Fruit fly (Drosophila melanogaster): ENCODE data around the gene HDAC6.

The HDAC6 gene

DNA sequence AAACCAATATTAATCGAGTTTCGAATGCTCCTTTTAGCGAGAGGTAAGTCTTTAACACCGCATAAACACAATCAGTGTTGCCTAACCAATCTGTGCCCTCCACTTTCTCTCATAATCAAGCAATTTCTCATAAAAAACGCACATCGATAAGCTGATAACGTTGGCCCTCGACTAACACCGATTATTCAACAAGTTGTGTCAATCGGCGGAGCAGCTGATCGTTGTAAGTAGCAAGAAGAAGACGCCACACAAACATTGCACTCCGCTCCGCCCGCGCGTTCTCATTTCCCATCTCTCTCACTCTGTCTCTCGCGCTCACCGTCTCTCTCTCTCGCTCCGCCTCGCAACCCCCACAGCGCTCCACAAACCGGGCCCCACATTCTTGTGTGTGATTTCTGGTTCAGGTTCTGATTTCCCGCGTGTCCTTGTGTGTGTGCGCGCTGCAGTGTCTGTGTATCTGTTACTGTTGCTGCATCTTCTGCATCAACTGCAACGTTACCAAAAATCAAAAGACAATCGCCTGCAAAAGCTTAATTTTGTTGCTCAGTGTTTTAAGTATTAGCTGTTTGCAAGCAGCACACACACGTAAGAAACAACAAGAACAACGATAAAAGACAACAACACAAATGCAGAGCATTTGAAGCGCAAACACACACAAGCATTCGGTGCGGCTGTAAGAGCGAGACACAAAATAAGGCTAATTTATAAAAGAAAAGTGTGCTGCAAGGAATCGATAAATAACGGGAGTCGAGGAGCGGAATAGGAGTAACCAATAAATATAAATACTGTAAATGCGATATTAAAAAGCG, at the start of gene HDAC6, which contains the start of gene CG9114:
TSS of gene HDAC6 (plus strand) at position 245 of the 809 bp plus-strand sequence.
TSS of gene CG9114 (minus strand) at position 89 of the 809 bp plus-strand sequence.
- TF ChIP-seq CG17806 (tag; optimal IDR thresholded peaks at IDR 0.05) (no peak), CG13204 (GFP tag; optimal IDR thresholded peaks at IDR 0.05) (peak; percentile 32), D1 (tag; optimal IDR thresholded peaks at IDR 0.05) (no peak), Ets98B (GFP tag; IDR thresholded peaks at IDR 0.05) (peak; percentile 32; the same call in 1 of the 2 replicates), EcR (GFP tag; optimal IDR thresholded peaks at IDR 0.05) (peak; percentile 21), rn (GFP tag; IDR thresholded peaks at IDR 0.05) (no peak), CG12605 (GFP tag; IDR thresholded peaks at IDR 0.05) (peak; percentile 55), CG4496 (GFP tag; IDR thresholded peaks at IDR 0.05) (peak; percentile 53; the same call in 2 of the 3 replicates), CG14655 (GFP tag; optimal IDR thresholded peaks at IDR 0.05) (no peak), Snoo (tag; optimal IDR thresholded peaks at IDR 0.05) (no peak), CG32121 (GFP tag; IDR thresholded peaks at IDR 0.05) (peak; percentile 55), CG8159 (tag; optimal IDR thresholded peaks at IDR 0.05) (no peak), Pif1B (GFP tag; optimal IDR thresholded peaks at IDR 0.05) (no peak), CG9948 (tag; optimal IDR thresholded peaks at IDR 0.05) (no peak), fd96Ca (GFP tag; IDR thresholded peaks at IDR 0.05) (peak; percentile 48; the same call in 2 of the 3 replicates), CG8301 (tag; optimal IDR thresholded peaks at IDR 0.05) (no peak), CG15710 (tag; optimal IDR thresholded peaks at IDR 0.05) (peak; percentile 2)

DNA sequence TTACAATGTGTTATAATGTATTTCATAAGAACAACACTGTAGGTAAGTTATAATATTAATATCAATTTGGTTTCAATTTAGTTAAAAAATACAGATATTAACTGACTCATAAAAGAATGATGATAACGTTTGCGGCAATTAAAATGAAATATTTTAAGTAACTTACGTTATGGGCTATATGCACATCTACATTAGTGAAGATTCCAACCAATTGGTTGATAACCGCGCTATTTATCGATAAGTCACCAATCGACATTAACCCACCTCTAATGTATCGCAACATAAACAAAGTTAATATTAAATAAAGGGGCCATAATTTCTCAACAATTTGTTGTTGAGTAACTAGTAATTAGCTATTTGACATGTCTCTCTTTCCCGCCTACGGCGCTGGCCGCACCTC, 40.3 kb upstream of the HDAC6 start, which contains the start of gene CG5877:
TSS of gene CG5877 (plus strand) at position 238 of the 400 bp plus-strand sequence.
- TF ChIP-seq CG34367 (tag; optimal IDR thresholded peaks at IDR 0.05) (no peak), CG15710 (tag; optimal IDR thresholded peaks at IDR 0.05) (no peak), CG8159 (tag; optimal IDR thresholded peaks at IDR 0.05) (no peak), Ets98B (GFP tag; IDR thresholded peaks at IDR 0.05) (no peak), CG9948 (tag; optimal IDR thresholded peaks at IDR 0.05) (no peak), rn (GFP tag; IDR thresholded peaks at IDR 0.05) (no peak), EcR (GFP tag; optimal IDR thresholded peaks at IDR 0.05) (no peak), CG10348 (GFP tag; IDR thresholded peaks at IDR 0.05) (no peak), CG17806 (tag; optimal IDR thresholded peaks at IDR 0.05) (no peak), Snoo (tag; optimal IDR thresholded peaks at IDR 0.05) (no peak), CG4496 (GFP tag; IDR thresholded peaks at IDR 0.05) (no peak), D1 (tag; optimal IDR thresholded peaks at IDR 0.05) (no peak), CG12605 (GFP tag; IDR thresholded peaks at IDR 0.05) (no peak), gl (tag; optimal IDR thresholded peaks at IDR 0.05) (no peak), CG14655 (GFP tag; optimal IDR thresholded peaks at IDR 0.05) (no peak), fd96Ca (GFP tag; IDR thresholded peaks at IDR 0.05) (no peak)

dm6 chrX:15296969-15297816, 35.9 kb upstream of the HDAC6 start, which contains the start of gene gce:
Gene gce, plus strand, starts transcription at chrX:15297766.
- TF ChIP-seq CG10348 (GFP tag; IDR thresholded peaks at IDR 0.05) (no peak), Snoo (tag; optimal IDR thresholded peaks at IDR 0.05) (peak; percentile 6), gl (tag; optimal IDR thresholded peaks at IDR 0.05) (no peak), CG8159 (tag; optimal IDR thresholded peaks at IDR 0.05) (peak; percentile 27), CG8301 (tag; optimal IDR thresholded peaks at IDR 0.05) (peak; percentile 16), Ets98B (GFP tag; IDR thresholded peaks at IDR 0.05) (peak; percentile 25; the same call in 1 of the 2 replicates), CG14655 (GFP tag; optimal IDR thresholded peaks at IDR 0.05) (peak; percentile 16), Pif1A (GFP tag; optimal IDR thresholded peaks at IDR 0.05) (no peak), D1 (tag; optimal IDR thresholded peaks at IDR 0.05) (no peak), EcR (GFP tag; optimal IDR thresholded peaks at IDR 0.05) (no peak), CG32121 (GFP tag; IDR thresholded peaks at IDR 0.05) (0 out of 2 replicates have a peak, but pooled peaks have one; percentile 31), CG15710 (tag; optimal IDR thresholded peaks at IDR 0.05) (peak; percentile 6), Pif1B (GFP tag; optimal IDR thresholded peaks at IDR 0.05) (no peak), rn (GFP tag; IDR thresholded peaks at IDR 0.05) (no peak), CG9948 (tag; optimal IDR thresholded peaks at IDR 0.05) (peak; percentile 9), CG12605 (GFP tag; IDR thresholded peaks at IDR 0.05) (0 out of 2 replicates have a peak, but pooled peaks have one; percentile 5), CG4496 (GFP tag; IDR thresholded peaks at IDR 0.05) (no peak), CG17806 (tag; optimal IDR thresholded peaks at IDR 0.05) (no peak), CG34367 (tag; optimal IDR thresholded peaks at IDR 0.05) (no peak), CG13204 (GFP tag; optimal IDR thresholded peaks at IDR 0.05) (no peak), fd96Ca (GFP tag; IDR thresholded peaks at IDR 0.05) (peak; percentile 30; the same call in 1 of the 3 replicates)

- TF ChIP-seq Ets98B (GFP tag; IDR thresholded peaks at IDR 0.05), result no peak
- TF ChIP-seq CG14655 (GFP tag; optimal IDR thresholded peaks at IDR 0.05), result no peak
- TF ChIP-seq D1 (tag; optimal IDR thresholded peaks at IDR 0.05), result no peak
- no peak for TF ChIP-seq CG32121 (GFP tag; IDR thresholded peaks at IDR 0.05)
- no peak for TF ChIP-seq rn (GFP tag; IDR thresholded peaks at IDR 0.05)
- no peak for TF ChIP-seq Pif1B (GFP tag; optimal IDR thresholded peaks at IDR 0.05)
- TF ChIP-seq CG34367 (tag; optimal IDR thresholded peaks at IDR 0.05), result no peak
- no peak for TF ChIP-seq CG8301 (tag; optimal IDR thresholded peaks at IDR 0.05)
- no peak for TF ChIP-seq CG10348 (GFP tag; IDR thresholded peaks at IDR 0.05)
- no peak for TF ChIP-seq CG8159 (tag; optimal IDR thresholded peaks at IDR 0.05)
- TF ChIP-seq CG17806 (tag; optimal IDR thresholded peaks at IDR 0.05), result no peak
- no peak for TF ChIP-seq fd96Ca (GFP tag; IDR thresholded peaks at IDR 0.05)
- no peak for TF ChIP-seq EcR (GFP tag; optimal IDR thresholded peaks at IDR 0.05)
- no peak for TF ChIP-seq CG9948 (tag; optimal IDR thresholded peaks at IDR 0.05)
- TF ChIP-seq CG12605 (GFP tag; IDR thresholded peaks at IDR 0.05), result no peak
- no peak for TF ChIP-seq CG4496 (GFP tag; IDR thresholded peaks at IDR 0.05)
- TF ChIP-seq CG13204 (GFP tag; optimal IDR thresholded peaks at IDR 0.05), result no peak
- no peak for TF ChIP-seq CG15710 (tag; optimal IDR thresholded peaks at IDR 0.05)
- no peak for TF ChIP-seq Pif1A (GFP tag; optimal IDR thresholded peaks at IDR 0.05)
- no peak for TF ChIP-seq Snoo (tag; optimal IDR thresholded peaks at IDR 0.05)
Measured at dm6 chrX:15297963-15298297, 35.2 kb upstream of the HDAC6 start.
